Worm (Caenorhabditis elegans): ENCODE results near the gene C25A8.1.

C25A8.1 gene

DNA sequence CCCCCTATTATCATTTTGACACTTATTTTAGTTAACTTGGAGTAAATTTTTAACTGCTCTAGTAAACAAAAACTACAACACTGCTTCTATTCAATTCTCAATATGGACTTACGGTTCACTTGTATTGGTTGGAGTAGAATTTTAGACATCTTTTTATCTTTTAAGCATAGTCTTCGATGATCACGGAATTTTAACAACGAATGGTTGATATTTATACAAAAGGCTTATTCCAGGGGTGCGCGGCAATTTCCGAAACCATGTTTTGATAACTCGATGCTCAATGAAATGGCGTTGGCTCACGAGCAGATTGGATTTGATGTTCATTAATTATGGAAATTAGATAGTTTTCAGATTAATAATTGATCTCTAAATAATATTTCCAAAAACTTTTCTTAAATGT is 32.5 kb downstream of the C25A8.1 start:
- no peak for TF ChIP-seq ztf-11 (tag; optimal IDR thresholded peaks at IDR 0.05)
- no peak for TF ChIP-seq mep-1 (tag; optimal IDR thresholded peaks at IDR 0.05)
- TF ChIP-seq sem-2 (GFP tag; optimal IDR thresholded peaks at IDR 0.05): no peak
- TF ChIP-seq M03D4.4 (tag; optimal IDR thresholded peaks at IDR 0.05): no peak
- no peak for TF ChIP-seq lin-32 (GFP tag; optimal IDR thresholded peaks at IDR 0.05)
- no peak for TF ChIP-seq snpc-4 (tag; optimal IDR thresholded peaks at IDR 0.05)
- no peak for TF ChIP-seq bed-3 (GFP tag; optimal IDR thresholded peaks at IDR 0.05)
- TF ChIP-seq blmp-1 (tag; optimal IDR thresholded peaks at IDR 0.05): no peak

DNA sequence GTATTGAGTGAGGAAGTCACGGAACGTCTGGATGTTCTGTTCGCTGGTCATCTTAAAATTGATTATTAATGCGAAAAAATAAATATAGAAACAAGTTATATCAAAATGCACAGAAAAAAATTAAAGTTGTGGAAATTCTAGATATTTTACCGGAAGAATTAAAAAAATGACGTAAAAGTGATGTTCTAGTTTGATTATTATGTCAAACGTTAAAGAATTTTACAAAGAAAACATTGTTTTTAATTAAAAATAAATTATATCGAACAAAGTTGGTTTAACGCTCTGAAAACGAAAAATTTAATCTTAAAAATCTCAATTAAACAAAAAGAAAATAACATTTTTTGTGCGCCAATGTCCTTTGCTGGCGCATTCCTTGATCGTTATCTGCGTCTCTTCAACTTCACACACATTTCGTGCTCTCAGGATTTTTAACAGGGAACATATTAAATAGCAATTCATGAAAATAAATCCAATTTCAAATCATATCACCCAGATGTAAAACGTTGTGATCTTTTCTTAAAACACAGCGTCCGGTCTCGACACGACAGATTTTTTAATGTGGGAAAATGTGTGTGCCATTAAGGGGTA is 33.7 kb downstream of the C25A8.1 start, which contains the start of gene tin-9.1:
tin-9.1 (minus strand) TSS at position 51 of the 588 bp plus-strand sequence.
- TF ChIP-seq lin-13 (tag; optimal IDR thresholded peaks at IDR 0.05) (peak; percentile 19), mep-1 (tag; optimal IDR thresholded peaks at IDR 0.05) (peak; percentile 45), lsy-2 (tag; optimal IDR thresholded peaks at IDR 0.05) (peak; percentile 69), blmp-1 (tag; optimal IDR thresholded peaks at IDR 0.05) (no peak), pha-4 (tag; optimal IDR thresholded peaks at IDR 0.05) (peak; percentile 26), ztf-11 (tag; optimal IDR thresholded peaks at IDR 0.05) (no peak), ces-1 (GFP tag; optimal IDR thresholded peaks at IDR 0.05) (peak; percentile 62)

DNA sequence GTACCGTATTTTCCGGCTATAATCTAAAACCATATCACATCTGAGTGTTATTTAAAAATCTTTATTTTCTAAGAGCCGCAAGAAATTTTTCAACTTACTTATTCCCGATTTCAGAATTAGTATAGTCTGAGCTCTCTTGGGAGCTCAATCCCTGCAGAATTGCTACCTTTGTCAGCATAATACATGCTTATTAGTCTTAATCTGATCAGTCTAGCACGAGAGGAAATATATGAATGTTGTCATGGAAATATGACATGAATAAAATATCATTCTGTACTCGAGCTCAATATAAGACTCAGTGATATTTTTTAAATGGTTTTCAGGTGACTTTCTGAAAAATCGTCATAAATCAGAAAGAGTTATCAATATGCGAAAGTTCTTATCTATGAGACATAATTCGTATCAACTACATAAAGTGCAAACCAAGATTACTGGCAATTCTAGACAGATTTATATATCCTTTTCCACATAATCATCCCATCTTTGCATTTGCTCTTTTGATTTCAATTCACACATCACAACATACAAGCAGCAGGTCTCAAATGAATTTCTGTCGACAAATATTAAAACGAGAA is 34.5 kb downstream of the C25A8.1 start:
- TF ChIP-seq mls-2 (tag; optimal IDR thresholded peaks at IDR 0.05) (no peak), lin-32 (GFP tag; optimal IDR thresholded peaks at IDR 0.05) (no peak), sptf-1 (tag; optimal IDR thresholded peaks at IDR 0.05) (no peak), lsy-2 (tag; optimal IDR thresholded peaks at IDR 0.05) (no peak), snpc-4 (tag; optimal IDR thresholded peaks at IDR 0.05) (no peak), drap-1 (GFP tag; optimal IDR thresholded peaks at IDR 0.05) (no peak), ces-1 (GFP tag; optimal IDR thresholded peaks at IDR 0.05) (no peak), flh-1 (GFP tag; optimal IDR thresholded peaks at IDR 0.05) (no peak), elt-3 (tag; optimal IDR thresholded peaks at IDR 0.05) (no peak), ztf-11 (tag; optimal IDR thresholded peaks at IDR 0.05) (no peak), ceh-43 (GFP tag; optimal IDR thresholded peaks at IDR 0.05) (no peak), pha-4 (tag; optimal IDR thresholded peaks at IDR 0.05) (no peak)

DNA sequence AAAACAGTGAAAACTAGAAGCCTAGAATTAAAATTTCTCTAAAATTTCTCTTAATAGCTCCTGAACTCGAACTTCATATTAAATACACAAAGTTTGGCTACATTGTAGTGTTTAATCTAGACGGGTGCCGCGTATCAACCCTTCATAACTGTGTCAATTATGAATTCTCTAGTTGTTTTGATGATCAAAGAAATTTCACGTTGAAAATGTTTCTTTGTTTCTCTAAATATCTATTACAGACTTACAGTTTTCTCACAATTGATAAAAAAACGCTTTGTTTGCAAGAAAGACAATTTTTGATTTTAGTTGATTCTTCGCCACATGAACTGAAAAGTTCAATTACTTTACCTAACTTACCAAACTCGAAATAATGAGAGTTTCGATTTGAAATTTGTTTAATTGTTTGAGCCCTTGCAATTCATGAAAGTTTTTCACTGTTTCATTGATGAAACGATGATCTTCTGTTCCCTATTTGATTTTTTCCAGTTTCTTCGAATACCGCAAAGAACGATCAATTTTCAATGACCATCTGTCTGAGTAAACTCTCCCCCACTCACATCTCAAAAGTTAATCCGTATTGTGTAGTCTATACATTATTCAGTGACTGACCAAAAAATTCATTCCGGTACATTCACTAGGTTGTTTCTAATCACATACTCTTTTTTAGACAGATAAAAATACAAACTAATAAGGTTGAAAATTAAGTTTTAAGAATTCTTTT is 35.9 kb downstream of the C25A8.1 start:
- no peak for TF ChIP-seq zip-8 (tag; optimal IDR thresholded peaks at IDR 0.05)
- TF ChIP-seq nhr-2 (tag; optimal IDR thresholded peaks at IDR 0.05): no peak
- TF ChIP-seq mab-5 (tag; optimal IDR thresholded peaks at IDR 0.05): no peak
- TF ChIP-seq lin-32 (GFP tag; optimal IDR thresholded peaks at IDR 0.05): no peak
- TF ChIP-seq unc-120 (tag; optimal IDR thresholded peaks at IDR 0.05; ENCODE audit: poor library complexity, severe bottlenecking): no peak
- TF ChIP-seq nhr-76 (tag; optimal IDR thresholded peaks at IDR 0.05): no peak

DNA sequence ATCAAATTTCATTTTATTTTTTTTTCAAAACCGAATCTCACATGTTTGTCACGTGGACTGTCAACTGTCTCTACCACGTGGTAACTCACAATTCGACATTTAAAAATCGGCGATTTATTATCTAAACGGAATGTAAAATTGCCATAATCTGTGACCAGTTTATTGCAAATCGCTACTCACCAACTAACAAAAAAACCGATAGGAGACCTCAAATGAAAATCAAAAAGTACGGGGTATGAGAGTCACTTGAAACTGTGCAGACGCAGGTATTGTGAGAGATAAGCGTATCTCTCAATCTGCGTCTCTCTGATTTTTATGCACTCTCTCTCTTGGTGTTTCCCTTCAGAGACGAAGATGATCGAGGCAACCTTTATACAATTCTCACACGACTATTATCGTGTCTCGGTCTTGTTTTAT is 36.8 kb downstream of the C25A8.1 start:
- TF ChIP-seq unc-120 (tag; optimal IDR thresholded peaks at IDR 0.05; ENCODE audit: poor library complexity, severe bottlenecking) (peak; percentile 1), mep-1 (tag; optimal IDR thresholded peaks at IDR 0.05) (no peak), ztf-11 (tag; optimal IDR thresholded peaks at IDR 0.05) (no peak), hlh-1 (tag; optimal IDR thresholded peaks at IDR 0.05) (no peak), unc-39 (tag; optimal IDR thresholded peaks at IDR 0.05) (no peak), lsy-2 (tag; optimal IDR thresholded peaks at IDR 0.05) (no peak), mab-5 (tag; optimal IDR thresholded peaks at IDR 0.05) (no peak), unc-62 (GFP tag; optimal IDR thresholded peaks at IDR 0.05) (peak; percentile 16), sem-2 (GFP tag; optimal IDR thresholded peaks at IDR 0.05) (no peak), nhr-237 (tag; optimal IDR thresholded peaks at IDR 0.05) (no peak), lin-13 (tag; optimal IDR thresholded peaks at IDR 0.05) (no peak), flh-1 (GFP tag; optimal IDR thresholded peaks at IDR 0.05) (no peak), snpc-4 (tag; optimal IDR thresholded peaks at IDR 0.05) (no peak), ceh-43 (GFP tag; optimal IDR thresholded peaks at IDR 0.05) (no peak), elt-3 (tag; optimal IDR thresholded peaks at IDR 0.05) (peak; percentile 69), nhr-12 (tag; optimal IDR thresholded peaks at IDR 0.05) (no peak), bed-3 (GFP tag; optimal IDR thresholded peaks at IDR 0.05) (no peak), sptf-1 (tag; optimal IDR thresholded peaks at IDR 0.05) (no peak), M03D4.4 (tag; optimal IDR thresholded peaks at IDR 0.05) (no peak), lin-32 (GFP tag; optimal IDR thresholded peaks at IDR 0.05) (no peak), ces-1 (GFP tag; optimal IDR thresholded peaks at IDR 0.05) (no peak), drap-1 (GFP tag; optimal IDR thresholded peaks at IDR 0.05) (no peak), zip-8 (tag; optimal IDR thresholded peaks at IDR 0.05) (no peak), ham-2 (GFP tag; optimal IDR thresholded peaks at IDR 0.05) (no peak), ceh-39 (tag; optimal IDR thresholded peaks at IDR 0.05) (no peak)
